Fruit fly (Drosophila melanogaster) whole organism, embryonic: ENCODE results near the gene CG16903.

Source experiments
- B-H2 ChIP-seq: fragments of 200-800 bp; sonication (Bioruptor generic); optimal IDR thresholded peaks from 2 replicates; lab custom pipeline; 2018; ENCODE audit warnings: missing biosample characterization, mild to moderate bottlenecking, missing genetic modification characterization
- Bteb2 ChIP-seq: fragments of 200-800 bp; sonication (Bioruptor generic); optimal IDR thresholded peaks from 2 replicates; lab custom pipeline; 2016; ENCODE audit warnings: missing biosample characterization, missing genetic modification characterization
- CG10267 ChIP-seq: fragments of 200-800 bp; sonication (Bioruptor generic); optimal IDR thresholded peaks from 2 replicates; lab custom pipeline; 2018; ENCODE audit warnings: missing biosample characterization, mild to moderate bottlenecking, missing genetic modification characterization, moderate library complexity
- CG10959 ChIP-seq: fragments of 200-800 bp; sonication (Bioruptor generic); IDR thresholded peaks from 2 replicates; pipeline ENCODE4 v1.3.6; 2022; ENCODE audit warnings: missing biosample characterization, missing genetic modification characterization
- CG10979 ChIP-seq: fragments of 200-800 bp; sonication (Bioruptor generic); optimal IDR thresholded peaks from 2 replicates; lab custom pipeline; 2018; ENCODE audit warnings: missing biosample characterization, mild to moderate bottlenecking, missing genetic modification characterization, moderate library complexity
- CG11560 ChIP-seq: fragments of 200-800 bp; sonication (Bioruptor generic); IDR thresholded peaks from 3 replicates; pipeline ENCODE4 v1.3.6; 2022; ENCODE audit warnings: missing biosample characterization, missing genetic modification characterization
- CG11723 ChIP-seq: fragments of 200-800 bp; sonication (Bioruptor generic); optimal IDR thresholded peaks from 2 replicates; lab custom pipeline; 2017; ENCODE audit warnings: missing biosample characterization, mild to moderate bottlenecking, missing genetic modification characterization
- CG13624 ChIP-seq: fragments of 200-800 bp; sonication (Bioruptor generic); optimal IDR thresholded peaks from 2 replicates; lab custom pipeline; 2016; ENCODE audit warnings: missing biosample characterization, missing genetic modification characterization
- CG14965 ChIP-seq: fragments of 200-800 bp; sonication (Bioruptor generic); optimal IDR thresholded peaks from 2 replicates; lab custom pipeline; 2016; ENCODE audit warnings: missing biosample characterization, missing genetic modification characterization, borderline replicate concordance
- CG15011 ChIP-seq: fragments of 200-800 bp; sonication (Bioruptor generic); optimal IDR thresholded peaks from 3 replicates; lab custom pipeline; 2018; ENCODE audit warnings: missing biosample characterization, mild to moderate bottlenecking, missing genetic modification characterization
- CG2120 ChIP-seq: fragments of 200-800 bp; sonication (Bioruptor generic); optimal IDR thresholded peaks from 3 replicates; lab custom pipeline; 2016; ENCODE audit warnings: missing biosample characterization, missing genetic modification characterization
- CG2129 ChIP-seq: fragments of 200-800 bp; sonication (Bioruptor generic); IDR thresholded peaks from 2 replicates; pipeline ENCODE4 v1.3.6; 2022; ENCODE audit warnings: missing biosample characterization, missing genetic modification characterization; ENCODE audit not compliant: partially characterized antibody
- CG3281 ChIP-seq: fragments of 200-800 bp; sonication (Bioruptor generic); optimal IDR thresholded peaks from 3 replicates; lab custom pipeline; 2017; ENCODE audit warnings: missing biosample characterization, mild to moderate bottlenecking, missing genetic modification characterization
- CG42726 ChIP-seq: fragments of 200-800 bp; sonication (Bioruptor generic); IDR thresholded peaks from 2 replicates; pipeline ENCODE4 v1.3.6; 2022; ENCODE audit warnings: missing biosample characterization, missing genetic modification characterization; ENCODE audit not compliant: partially characterized antibody
- CG4360 ChIP-seq: fragments of 200-800 bp; sonication (Bioruptor generic); IDR thresholded peaks from 2 replicates; pipeline ENCODE4 v1.3.6; 2022; ENCODE audit warnings: missing biosample characterization, missing genetic modification characterization
- CG4617 ChIP-seq: fragments of 200-800 bp; sonication (Bioruptor generic); optimal IDR thresholded peaks from 3 replicates; lab custom pipeline; 2016; ENCODE audit warnings: missing biosample characterization, missing genetic modification characterization, borderline replicate concordance
- CG6254 ChIP-seq: fragments of 200-800 bp; sonication (Bioruptor generic); optimal IDR thresholded peaks from 3 replicates; lab custom pipeline; 2017; ENCODE audit warnings: mild to moderate bottlenecking, missing biosample characterization, missing genetic modification reagents, missing genetic modification characterization
- CG6765 ChIP-seq: fragments of 200-800 bp; sonication (Bioruptor generic); optimal IDR thresholded peaks from 3 replicates; lab custom pipeline; 2017; ENCODE audit warnings: missing biosample characterization, mild to moderate bottlenecking, missing genetic modification characterization
- CG6791 ChIP-seq: fragments of 200-800 bp; sonication (Bioruptor generic); IDR thresholded peaks from 3 replicates; pipeline ENCODE4 v1.3.6; 2022; ENCODE audit warnings: missing biosample characterization, missing genetic modification characterization; ENCODE audit not compliant: partially characterized antibody
- CG7271 ChIP-seq: fragments of 200-800 bp; sonication (Bioruptor generic); optimal IDR thresholded peaks from 2 replicates; lab custom pipeline; 2018; ENCODE audit warnings: missing biosample characterization, mild to moderate bottlenecking, missing genetic modification characterization, moderate library complexity
- CG9797 ChIP-seq: fragments of 200-800 bp; sonication (Bioruptor generic); optimal IDR thresholded peaks from 3 replicates; lab custom pipeline; 2018; ENCODE audit warnings: missing biosample characterization, mild to moderate bottlenecking, missing genetic modification characterization
- D ChIP-seq, 2 experiments: fragments of 200-800 bp in 1 of 2; fragments of >200 bp in 1 of 2; sonication (Bioruptor generic) in 1 of 2; optimal IDR thresholded peaks; 2 replicates in 1 of 2; 3 replicates in 1 of 2; lab custom pipeline; 2017; ENCODE audit warnings: mild to moderate bottlenecking in 1 of 2, missing biosample characterization in 1 of 2, missing genetic modification characterization in 1 of 2, missing genetic modification reagents in 1 of 2
- Dbx ChIP-seq: fragments of 200-800 bp; sonication (Bioruptor generic); IDR thresholded peaks from 3 replicates; pipeline ENCODE4 v1.3.6; 2022; ENCODE audit warnings: missing biosample characterization, missing genetic modification characterization
- Deaf1 ChIP-seq: fragments of 200-800 bp; optimal IDR thresholded peaks from 3 replicates; lab custom pipeline; 2019; ENCODE audit warnings: missing biosample characterization, mild to moderate bottlenecking, missing genetic modification characterization, moderate library complexity
- E2f2 ChIP-seq: fragments of 200-800 bp; sonication (Bioruptor generic); IDR thresholded peaks from 2 replicates; pipeline ENCODE4 v1.3.6; 2022; ENCODE audit warnings: missing biosample characterization, missing genetic modification characterization
- HHEX ChIP-seq: fragments of 200-800 bp; sonication (Bioruptor generic); optimal IDR thresholded peaks from 3 replicates; lab custom pipeline; 2017; ENCODE audit warnings: missing biosample characterization, mild to moderate bottlenecking, missing genetic modification characterization, missing genetic modification reagents
- Med ChIP-seq: fragments of 200-800 bp; sonication (Bioruptor generic); peaks from one replicate; lab custom pipeline; 2016; ENCODE audit warnings: missing biosample characterization, missing genetic modification characterization, mild to moderate bottlenecking, inconsistent platforms, moderate library complexity
- NfI ChIP-seq: fragments of 200-800 bp; sonication (Bioruptor generic); optimal IDR thresholded peaks from 3 replicates; lab custom pipeline; 2018; ENCODE audit warnings: missing biosample characterization, mild to moderate bottlenecking, missing genetic modification characterization, moderate library complexity
- Rfx ChIP-seq: fragments of 200-800 bp; sonication (Bioruptor generic); IDR thresholded peaks from 2 replicates; pipeline ENCODE4 v1.3.6; 2022; ENCODE audit warnings: missing biosample characterization, missing genetic modification characterization
- Side ChIP-seq: fragments of 200-800 bp; sonication (Bioruptor generic); optimal IDR thresholded peaks from 2 replicates; lab custom pipeline; 2016; ENCODE audit warnings: missing biosample characterization, missing genetic modification characterization
- Sin3A ChIP-seq: fragments of >200 bp; optimal IDR thresholded peaks from 2 replicates; lab custom pipeline; 2018
- da ChIP-seq: fragments of 200-800 bp; sonication (Bioruptor generic); optimal IDR thresholded peaks from 2 replicates; lab custom pipeline; 2016; ENCODE audit warnings: missing biosample characterization, missing genetic modification characterization
- gcm2 ChIP-seq: fragments of 200-800 bp; sonication (Bioruptor generic); optimal IDR thresholded peaks from 2 replicates; lab custom pipeline; 2016; ENCODE audit warnings: missing biosample characterization, missing genetic modification characterization
- insv ChIP-seq, 2 experiments: fragments of 200-800 bp; sonication (Bioruptor generic); optimal IDR thresholded peaks; 3 replicates each; lab custom pipeline; 2016 to 2018; ENCODE audit warnings: missing biosample characterization in 2 of 2, missing genetic modification characterization in 2 of 2
- inv ChIP-seq: fragments of 200-800 bp; sonication (Bioruptor generic); IDR thresholded peaks from 2 replicates; pipeline ENCODE4 v1.3.6; 2022; ENCODE audit warnings: missing biosample characterization, missing genetic modification characterization; ENCODE audit not compliant: partially characterized antibody
- klu ChIP-seq: fragments of 200-800 bp; sonication (Bioruptor generic); IDR thresholded peaks from 2 replicates; pipeline ENCODE4 v1.3.6; 2022; ENCODE audit warnings: missing biosample characterization, missing genetic modification characterization
- lbe ChIP-seq: fragments of 200-800 bp; sonication (Bioruptor generic); optimal IDR thresholded peaks from 2 replicates; lab custom pipeline; 2016; ENCODE audit warnings: missing biosample characterization, mild to moderate bottlenecking, missing genetic modification characterization
- luna ChIP-seq: fragments of 200-800 bp; sonication (Bioruptor generic); optimal IDR thresholded peaks from 2 replicates; lab custom pipeline; 2016; ENCODE audit warnings: missing biosample characterization, missing genetic modification characterization
- mirr ChIP-seq: fragments of 200-800 bp; sonication (Bioruptor generic); optimal IDR thresholded peaks from 3 replicates; lab custom pipeline; 2018; ENCODE audit warnings: missing biosample characterization, mild to moderate bottlenecking, missing genetic modification characterization
- otp ChIP-seq: fragments of 200-800 bp; sonication (Bioruptor generic); IDR thresholded peaks from 3 replicates; pipeline ENCODE4, ENCODE4 v1.3.6; 2022; ENCODE audit warnings: missing biosample characterization, missing genetic modification characterization
- pho ChIP-seq: fragments of 200-800 bp; sonication (Bioruptor generic); optimal IDR thresholded peaks from 2 replicates; lab custom pipeline; 2016; ENCODE audit warnings: missing biosample characterization, missing genetic modification characterization
- phol ChIP-seq: fragments of 200-800 bp; sonication (Bioruptor generic); optimal IDR thresholded peaks from 3 replicates; lab custom pipeline; 2018; ENCODE audit warnings: missing biosample characterization, mild to moderate bottlenecking, missing genetic modification characterization, moderate library complexity
- slou ChIP-seq: fragments of 200-800 bp; sonication (Bioruptor generic); optimal IDR thresholded peaks from 3 replicates; lab custom pipeline; 2016; ENCODE audit warnings: missing biosample characterization, missing genetic modification characterization
- sqz ChIP-seq: fragments of 200-800 bp; sonication (Bioruptor generic); optimal IDR thresholded peaks from 3 replicates; lab custom pipeline; 2018; ENCODE audit warnings: missing biosample characterization, mild to moderate bottlenecking, missing genetic modification characterization
- stwl ChIP-seq: fragments of 200-800 bp; sonication (Bioruptor generic); optimal IDR thresholded peaks from 3 replicates; lab custom pipeline; 2018; ENCODE audit warnings: missing biosample characterization, mild to moderate bottlenecking, missing genetic modification characterization, moderate library complexity
- tgo ChIP-seq: fragments of 200-800 bp; sonication (Bioruptor generic); IDR thresholded peaks from 3 replicates; pipeline ENCODE4 v1.3.6; 2022; ENCODE audit warnings: missing biosample characterization, missing genetic modification characterization
- ttk ChIP-seq: fragments of 200-800 bp; sonication (Bioruptor generic); IDR thresholded peaks from 2 replicates; pipeline ENCODE4 v2.1.2; 2022; ENCODE audit warnings: missing biosample characterization, missing genetic modification characterization
- tx ChIP-seq: fragments of 200-800 bp; sonication (Bioruptor generic); optimal IDR thresholded peaks from 2 replicates; lab custom pipeline; 2016; ENCODE audit warnings: missing biosample characterization, missing genetic modification characterization
- usp ChIP-seq: fragments of >200 bp; optimal IDR thresholded peaks from 2 replicates; lab custom pipeline; 2017; ENCODE audit warnings: missing biosample characterization, missing genetic modification characterization
- yki ChIP-seq: fragments of >200 bp; optimal IDR thresholded peaks from 3 replicates; lab custom pipeline; 2018

The CG16903 gene

dm6 chrX:2080367-2080927, at the start of gene CG16903, which contains the start of gene Unc-76 (continued):
- TF ChIP-seq CG2129 (GFP tag; lab: Robert Waterston, UW) (no peak), gcm2 (GFP tag; lab: Kevin White, UChicago) (no peak), usp (no peak), CG11560 (tag; lab: Robert Waterston, UW) (0 out of 3 replicates have a peak, but pooled peaks have one; percentile 45), NfI (GFP tag; lab: Kevin White, UChicago) (peak; percentile 25), CG2120 (GFP tag; lab: Kevin White, UChicago) (peak; percentile 22), inv (GFP tag; lab: Robert Waterston, UW) (peak; percentile 26; the same call in 1 of the 2 replicates), CG10979 (tag; lab: Kevin White, UChicago) (peak; percentile 18), CG6254 (GFP tag; lab: Kevin White, UChicago) (peak; percentile 7), sqz (GFP tag; lab: Kevin White, UChicago) (peak; percentile 76), lbe (GFP tag; lab: Kevin White, UChicago) (no peak), CG10267 (peak; percentile 81), Bteb2 (GFP tag; lab: Kevin White, UChicago) (peak; percentile 1), CG13624 (peak; percentile 67), phol (tag; lab: Kevin White, UChicago) (peak; percentile 71), CG14965 (GFP tag; lab: Kevin White, UChicago) (no peak), Sin3A (lab: Kevin White, UChicago) (peak; percentile 77), CG3281 (GFP tag; lab: Kevin White, UChicago) (peak; percentile 36), insv (GFP tag; optimal IDR thresholded peaks at IDR 0.05; lab: Kevin White, UChicago) (peak in 1 of 2 experiments; percentile 87), stwl (peak; percentile 75), CG42726 (GFP tag; lab: Robert Waterston, UW) (peak; percentile 70), CG6765 (GFP tag; lab: Kevin White, UChicago) (no peak), CG4617 (GFP tag; lab: Kevin White, UChicago) (peak; percentile 90), yki (lab: Kevin White, UChicago) (no peak), mirr (GFP tag; lab: Kevin White, UChicago) (peak; percentile 64), luna (no peak), pho (GFP tag; lab: Kevin White, UChicago) (peak; percentile 39), CG11723 (GFP tag; lab: Kevin White, UChicago) (peak; percentile 39), B-H2 (GFP tag; lab: Kevin White, UChicago) (peak; percentile 81), ttk (GFP tag; lab: Robert Waterston, UW) (peak; percentile 22; the same call in 1 of the 2 replicates), tgo (GFP tag; lab: Robert Waterston, UW) (no peak), E2f2 (GFP tag; lab: Robert Waterston, UW) (peak; percentile 69), klu (no peak), CG9797 (GFP tag; lab: Kevin White, UChicago) (peak; percentile 100), Side (GFP tag; lab: Kevin White, UChicago) (no peak), CG4360 (GFP tag; lab: Robert Waterston, UW) (no peak), Rfx (GFP tag; lab: Robert Waterston, UW) (peak; percentile 47), CG7271 (tag; lab: Kevin White, UChicago) (peak; percentile 20), CG10959 (GFP tag; lab: Robert Waterston, UW) (no peak), Dbx (peak; percentile 52; the same call in 2 of the 3 replicates), da (GFP tag; lab: Kevin White, UChicago) (no peak), tx (no peak), Deaf1 (tag; lab: Kevin White, UChicago) (peak; percentile 56), otp (GFP tag; lab: Robert Waterston, UW) (no peak), CG6791 (0 out of 3 replicates have a peak, but pooled peaks have one; percentile 49), HHEX (GFP tag; lab: Kevin White, UChicago) (peak; percentile 26), D (optimal IDR thresholded peaks at IDR 0.05; lab: Kevin White, UChicago) (no peak), D (GFP tag; optimal IDR thresholded peaks at IDR 0.05; lab: Kevin White, UChicago) (no peak), slou (no peak), CG15011 (GFP tag; lab: Kevin White, UChicago) (no peak), Med (GFP tag; lab: Kevin White, UChicago) (peak; percentile 95)
